5 worm cellular contexts compared by ENCODE assay signal in genomic region chrX:13328034-13328433, ce11.
TF ChIP-seq lines count a peak whose summit lies in the region.

Gene sir-2.2, plus strand, starts transcription at chrX:13328067.

TF ChIP-seq in whole organism, L1 larva, 84 proteins besides CTCF, POLR2A, EP300 and RAD21 (continues in another document):
- no peak for TF ChIP-seq dsc-1 (tag; optimal IDR thresholded peaks at IDR 0.05; lab: Kevin White, UChicago)
- TF ChIP-seq nhr-237 (tag; optimal IDR thresholded peaks at IDR 0.05; lab: Kevin White, UChicago), result no peak
- no peak for TF ChIP-seq ceh-8 (GFP tag; optimal IDR thresholded peaks at IDR 0.05; lab: Kevin White, UChicago)
- TF ChIP-seq pag-3 (tag; optimal IDR thresholded peaks at IDR 0.05; lab: Kevin White, UChicago; ENCODE audit: borderline replicate concordance, insufficient read depth), result no peak
- no peak for TF ChIP-seq ceh-88 (GFP tag; IDR thresholded peaks at IDR 0.05; lab: Robert Waterston, UW)
- TF ChIP-seq fkh-4 (tag; optimal IDR thresholded peaks at IDR 0.05; lab: Kevin White, UChicago; ENCODE audit: borderline replicate concordance), result no peak
- no peak for TF ChIP-seq zip-4 (GFP tag; optimal IDR thresholded peaks at IDR 0.05; lab: Kevin White, UChicago)
- peak; percentile 32 for TF ChIP-seq nhr-90 (tag; optimal IDR thresholded peaks at IDR 0.05; lab: Kevin White, UChicago; ENCODE audit: poor library complexity)
- no peak for TF ChIP-seq Y116A8C.19 (tag; optimal IDR thresholded peaks at IDR 0.05; lab: Kevin White, UChicago; ENCODE audit: borderline replicate concordance)
- no peak for TF ChIP-seq C16A3.4 (tag; optimal IDR thresholded peaks at IDR 0.05; lab: Kevin White, UChicago)
- TF ChIP-seq lin-35 (GFP tag; optimal IDR thresholded peaks at IDR 0.05; lab: Kevin White, UChicago), result peak in 1 of 2 experiments; percentile 28
- peak; percentile 9 for TF ChIP-seq blmp-1 (tag; optimal IDR thresholded peaks at IDR 0.05; lab: Kevin White, UChicago)
- TF ChIP-seq vab-15 (tag; optimal IDR thresholded peaks at IDR 0.05; lab: Kevin White, UChicago), result no peak
- TF ChIP-seq nhr-71 (tag; optimal IDR thresholded peaks at IDR 0.05; lab: Kevin White, UChicago), result peak; percentile 40
- peak; percentile 21 for TF ChIP-seq lin-14 (GFP tag; optimal IDR thresholded peaks at IDR 0.05; lab: Kevin White, UChicago)
- peak; percentile 51 for TF ChIP-seq nhr-20 (tag; optimal IDR thresholded peaks at IDR 0.05; lab: Kevin White, UChicago)
- TF ChIP-seq nhr-85 (tag; lab: Kevin White, UChicago), result peak; percentile 58
- no peak for TF ChIP-seq unc-98 (GFP tag; IDR thresholded peaks at IDR 0.05; lab: Robert Waterston, UW)

TF ChIP-seq in whole organism, L2 larva, 48 proteins besides CTCF, POLR2A, EP300 and RAD21 (continues in another document):
- no peak for TF ChIP-seq mab-5 (tag; optimal IDR thresholded peaks at IDR 0.05; lab: Kevin White, UChicago)
- TF ChIP-seq nhr-12 (tag; optimal IDR thresholded peaks at IDR 0.05; lab: Kevin White, UChicago), result no peak
- TF ChIP-seq ZK546.5 (tag; optimal IDR thresholded peaks at IDR 0.05; lab: Kevin White, UChicago), result no peak
- no peak for TF ChIP-seq unc-62 (GFP tag; optimal IDR thresholded peaks at IDR 0.05; lab: Kevin White, UChicago)
- TF ChIP-seq crh-2 (tag; optimal IDR thresholded peaks at IDR 0.05; lab: Kevin White, UChicago), result peak; percentile 23
- TF ChIP-seq nhr-10 (tag; optimal IDR thresholded peaks at IDR 0.05; lab: Kevin White, UChicago), result no peak
- TF ChIP-seq dmd-4 (tag; optimal IDR thresholded peaks at IDR 0.05; lab: Kevin White, UChicago), result no peak
- TF ChIP-seq peb-1 (tag; optimal IDR thresholded peaks at IDR 0.05; lab: Kevin White, UChicago), result no peak
- no peak for TF ChIP-seq ceh-82 (tag; optimal IDR thresholded peaks at IDR 0.05; lab: Kevin White, UChicago)
- no peak for TF ChIP-seq ztf-4 (tag; optimal IDR thresholded peaks at IDR 0.05; lab: Kevin White, UChicago)
- no peak for TF ChIP-seq mdl-1 (tag; optimal IDR thresholded peaks at IDR 0.05; lab: Kevin White, UChicago)
- no peak for TF ChIP-seq nhr-237 (tag; optimal IDR thresholded peaks at IDR 0.05; lab: Kevin White, UChicago)
- no peak for TF ChIP-seq alr-1 (tag; optimal IDR thresholded peaks at IDR 0.05; lab: Kevin White, UChicago)
- TF ChIP-seq nhr-77 (tag; optimal IDR thresholded peaks at IDR 0.05; lab: Kevin White, UChicago), result no peak
- TF ChIP-seq ztf-1 (GFP tag; conservative IDR thresholded peaks at IDR 0.05; lab: Robert Waterston, UW), result no peak
- no peak for TF ChIP-seq elt-1 (tag; optimal IDR thresholded peaks at IDR 0.05; lab: Kevin White, UChicago)
- no peak for TF ChIP-seq nhr-11 (tag; optimal IDR thresholded peaks at IDR 0.05; lab: Kevin White, UChicago)
- TF ChIP-seq nhr-25 (tag; optimal IDR thresholded peaks at IDR 0.05; lab: Kevin White, UChicago), result peak; percentile 39
- peak; percentile 43 for TF ChIP-seq nhr-21 (tag; optimal IDR thresholded peaks at IDR 0.05; lab: Kevin White, UChicago)
- TF ChIP-seq gmeb-1 (tag; optimal IDR thresholded peaks at IDR 0.05; lab: Kevin White, UChicago), result no peak

TF ChIP-seq in whole organism, L3 larva, 47 proteins besides CTCF, POLR2A, EP300 and RAD21:
- peak; percentile 17 for TF ChIP-seq pha-4 (tag; optimal IDR thresholded peaks at IDR 0.05; lab: Kevin White, UChicago)
- no peak for TF ChIP-seq tbx-2 (tag; optimal IDR thresholded peaks at IDR 0.05; lab: Kevin White, UChicago)
- TF ChIP-seq nhr-43 (tag; optimal IDR thresholded peaks at IDR 0.05; lab: Kevin White, UChicago; ENCODE audit: poor library complexity, severe bottlenecking), result peak; percentile 41
- peak; percentile 50 for TF ChIP-seq pqm-1 (tag; optimal IDR thresholded peaks at IDR 0.05; lab: Kevin White, UChicago)
- TF ChIP-seq nhr-11 (tag; optimal IDR thresholded peaks at IDR 0.05; lab: Kevin White, UChicago), result no peak
- peak; percentile 84 for TF ChIP-seq elt-2 (tag; optimal IDR thresholded peaks at IDR 0.05; lab: Kevin White, UChicago)

TF ChIP-seq in whole organism, L4 larva, 104 proteins besides CTCF, POLR2A, EP300 and RAD21 (continues in another document):
- TF ChIP-seq nhr-41 (GFP tag; IDR thresholded peaks at IDR 0.05; lab: Robert Waterston, UW) (0 out of 2 replicates have a peak, but pooled peaks have one; percentile 40), nhr-10 (tag; optimal IDR thresholded peaks at IDR 0.05; lab: Kevin White, UChicago) (no peak), nhr-6 (tag; optimal IDR thresholded peaks at IDR 0.05; lab: Kevin White, UChicago) (no peak), zfp-3 (GFP tag; conservative IDR thresholded peaks at IDR 0.05; lab: Robert Waterston, UW) (peak; percentile 78; the same call in 1 of the 2 replicates), nhr-42 (GFP tag; IDR thresholded peaks at IDR 0.05; lab: Robert Waterston, UW) (no peak), nhr-237 (tag; optimal IDR thresholded peaks at IDR 0.05; lab: Kevin White, UChicago) (no peak), dmd-6 (GFP tag; IDR thresholded peaks at IDR 0.05; lab: Robert Waterston, UW) (peak; percentile 89), pqm-1 (tag; optimal IDR thresholded peaks at IDR 0.05; lab: Kevin White, UChicago) (peak; percentile 26), ZK337.2 (GFP tag; IDR thresholded peaks at IDR 0.05; lab: Robert Waterston, UW) (no peak), ceh-62 (tag; optimal IDR thresholded peaks at IDR 0.05; lab: Kevin White, UChicago) (no peak), mep-1 (tag; optimal IDR thresholded peaks at IDR 0.05; lab: Kevin White, UChicago) (no peak), tra-1 (GFP tag; IDR thresholded peaks at IDR 0.05; lab: Robert Waterston, UW) (peak; percentile 57; the same call in 1 of the 2 replicates), lin-38 (GFP tag; IDR thresholded peaks at IDR 0.05; lab: Robert Waterston, UW) (no peak), T26A8.4 (GFP tag; IDR thresholded peaks at IDR 0.05; lab: Robert Waterston, UW) (peak; percentile 14; the same call in 1 of the 2 replicates), mdl-1 (tag; optimal IDR thresholded peaks at IDR 0.05; lab: Kevin White, UChicago) (peak in 1 of 2 experiments; percentile 19), nhr-11 (tag; optimal IDR thresholded peaks at IDR 0.05; lab: Kevin White, UChicago) (no peak), mxl-3 (GFP tag; optimal IDR thresholded peaks at IDR 0.05; lab: Kevin White, UChicago) (no peak), nhr-77 (tag; optimal IDR thresholded peaks at IDR 0.05; lab: Kevin White, UChicago) (peak; percentile 42), php-3 (GFP tag; IDR thresholded peaks at IDR 0.05; lab: Robert Waterston, UW) (0 out of 2 replicates have a peak, but pooled peaks have one; percentile 41), ceh-44 (GFP tag; IDR thresholded peaks at IDR 0.05; lab: Robert Waterston, UW) (no peak), hlh-30 (tag; optimal IDR thresholded peaks at IDR 0.05; lab: Kevin White, UChicago; ENCODE audit: insufficient read depth) (peak; percentile 79), dve-1 (tag; optimal IDR thresholded peaks at IDR 0.05; lab: Kevin White, UChicago; ENCODE audit: insufficient read depth) (peak; percentile 61), egl-27 (tag; optimal IDR thresholded peaks at IDR 0.05; lab: Kevin White, UChicago) (no peak), nhr-76 (tag; optimal IDR thresholded peaks at IDR 0.05; lab: Kevin White, UChicago) (no peak), spr-3 (GFP tag; optimal IDR thresholded peaks at IDR 0.05; lab: Kevin White, UChicago) (no peak), aha-1 (tag; lab: Kevin White, UChicago) (no peak)

TF ChIP-seq in whole organism, young adult, 124 proteins besides CTCF, POLR2A, EP300 and RAD21:
- peak; percentile 64 for TF ChIP-seq nhr-80 (tag; optimal IDR thresholded peaks at IDR 0.05; lab: Kevin White, UChicago)
- no peak for TF ChIP-seq F23B12.7 (tag; optimal IDR thresholded peaks at IDR 0.05; lab: Kevin White, UChicago; ENCODE audit: insufficient read depth)
- TF ChIP-seq mcd-1 (GFP tag; IDR thresholded peaks at IDR 0.05; lab: Robert Waterston, UW), result no peak
- 0 out of 2 replicates have a peak, but pooled peaks have one; percentile 14 for TF ChIP-seq K11D2.4 (GFP tag; IDR thresholded peaks at IDR 0.05; lab: Robert Waterston, UW)
- TF ChIP-seq let-607 (tag; optimal IDR thresholded peaks at IDR 0.05; lab: Kevin White, UChicago), result peak in 1 of 2 experiments; percentile 4
- peak; percentile 1 for TF ChIP-seq tbp1 (GFP tag; optimal IDR thresholded peaks at IDR 0.05; lab: Kevin White, UChicago)
- TF ChIP-seq Y79H2A.3 (GFP tag; conservative IDR thresholded peaks at IDR 0.05; lab: Robert Waterston, UW), result no peak
- no peak for TF ChIP-seq cebp-1 (GFP tag; IDR thresholded peaks at IDR 0.05; lab: Robert Waterston, UW)
- TF ChIP-seq cebp-1 (tag; optimal IDR thresholded peaks at IDR 0.05; lab: Kevin White, UChicago), result peak; percentile 8
